Fruit fly (Drosophila melanogaster): ENCODE results near the gene Dyro.

Gene Dyro

dm6 chr3L:11286603-11287011 lies 9.1 kb downstream of the Dyro start (continued):
- no peak for TF ChIP-seq pho (GFP tag; optimal IDR thresholded peaks at IDR 0.05)
- no peak for TF ChIP-seq CG16813 (GFP tag; IDR thresholded peaks at IDR 0.05; ENCODE audit: partially characterized antibody)
- TF ChIP-seq sqz (GFP tag; optimal IDR thresholded peaks at IDR 0.05): no peak
- TF ChIP-seq chinmo (GFP tag; IDR thresholded peaks at IDR 0.05; ENCODE audit: partially characterized antibody): no peak
- no peak for TF ChIP-seq Usf (GFP tag; optimal IDR thresholded peaks at IDR 0.05)
- TF ChIP-seq chif (GFP tag; optimal IDR thresholded peaks at IDR 0.05): peak in 1 of 2 experiments; percentile 47
- no peak for TF ChIP-seq CG14710 (tag; optimal IDR thresholded peaks at IDR 0.05)
- TF ChIP-seq Nf-YA (GFP tag; IDR thresholded peaks at IDR 0.05): no peak
- TF ChIP-seq CG8944 (GFP tag; optimal IDR thresholded peaks at IDR 0.05): no peak
- no peak for TF ChIP-seq CG18262 (tag; optimal IDR thresholded peaks at IDR 0.05)
- TF ChIP-seq BEAF-32 (GFP tag; optimal IDR thresholded peaks at IDR 0.05): no peak
- no peak for TF ChIP-seq bbx (GFP tag; IDR thresholded peaks at IDR 0.05; ENCODE audit: partially characterized antibody)
- TF ChIP-seq CG13894 (tag; optimal IDR thresholded peaks at IDR 0.05): no peak
- TF ChIP-seq CG18619 (GFP tag; optimal IDR thresholded peaks at IDR 0.05): peak; percentile 49
- no peak for TF ChIP-seq bigmax (GFP tag; optimal IDR thresholded peaks at IDR 0.05)
- peak; percentile 35 for TF ChIP-seq CG15601 (tag; optimal IDR thresholded peaks at IDR 0.05)
- no peak for TF ChIP-seq CG7987 (GFP tag; optimal IDR thresholded peaks at IDR 0.05)
- peak; percentile 38; the same call in 1 of the 3 replicates for TF ChIP-seq CG6175 (GFP tag; IDR thresholded peaks at IDR 0.05)
- peak; percentile 37 for TF ChIP-seq tup (GFP tag; optimal IDR thresholded peaks at IDR 0.05)
- no peak for TF ChIP-seq ftz-f1 (GFP tag; optimal IDR thresholded peaks at IDR 0.05)
- no peak for TF ChIP-seq Dad (GFP tag; optimal IDR thresholded peaks at IDR 0.05)
- no peak for TF ChIP-seq Myb (GFP tag; optimal IDR thresholded peaks at IDR 0.05)
- no peak for TF ChIP-seq CG14965 (GFP tag; optimal IDR thresholded peaks at IDR 0.05; ENCODE audit: borderline replicate concordance)
- no peak for TF ChIP-seq Gug (GFP tag; IDR thresholded peaks at IDR 0.05)
- TF ChIP-seq croc (GFP tag; conservative IDR thresholded peaks at IDR 0.05): no peak
- TF ChIP-seq CG15073 (GFP tag; optimal IDR thresholded peaks at IDR 0.05): no peak
- TF ChIP-seq Dek (tag; optimal IDR thresholded peaks at IDR 0.05): no peak
- peak; percentile 12 for TF ChIP-seq Fer1 (GFP tag; optimal IDR thresholded peaks at IDR 0.05)
- TF ChIP-seq trem (tag; optimal IDR thresholded peaks at IDR 0.05): no peak
- no peak for TF ChIP-seq CG3065 (GFP tag; optimal IDR thresholded peaks at IDR 0.05)
- TF ChIP-seq sens (GFP tag): peak; percentile 71
- peak; percentile 1 for TF ChIP-seq CG2678 (tag; optimal IDR thresholded peaks at IDR 0.05)
- TF ChIP-seq kni (GFP tag; optimal IDR thresholded peaks at IDR 0.05): no peak
- TF ChIP-seq Pdp1 (GFP tag; optimal IDR thresholded peaks at IDR 0.05): no peak
- no peak for TF ChIP-seq ap (GFP tag; IDR thresholded peaks at IDR 0.05)
- TF ChIP-seq CG12391 (tag; optimal IDR thresholded peaks at IDR 0.05): no peak
- TF ChIP-seq sob (GFP tag; IDR thresholded peaks at IDR 0.05): no peak
- TF ChIP-seq GATAe (GFP tag; conservative IDR thresholded peaks at IDR 0.05): no peak
- TF ChIP-seq klu (GFP tag; IDR thresholded peaks at IDR 0.05): no peak
- no peak for TF ChIP-seq Chrac-16 (GFP tag; optimal IDR thresholded peaks at IDR 0.05)
- no peak for TF ChIP-seq salm (tag; optimal IDR thresholded peaks at IDR 0.05)
- TF ChIP-seq gcm2 (GFP tag; optimal IDR thresholded peaks at IDR 0.05): no peak
- no peak for TF ChIP-seq nom (GFP tag; optimal IDR thresholded peaks at IDR 0.05)
- no peak for TF ChIP-seq CG12744 (GFP tag; optimal IDR thresholded peaks at IDR 0.05)
- no peak for TF ChIP-seq lmd (GFP tag; IDR thresholded peaks at IDR 0.05)
- no peak for TF ChIP-seq toy (GFP tag; IDR thresholded peaks at IDR 0.05)
- TF ChIP-seq CG5180 (GFP tag; optimal IDR thresholded peaks at IDR 0.05): no peak
- no peak for TF ChIP-seq CG17612 (GFP tag; IDR thresholded peaks at IDR 0.05)
- no peak for TF ChIP-seq ems (GFP tag; optimal IDR thresholded peaks at IDR 0.05)
- TF ChIP-seq zen (tag; optimal IDR thresholded peaks at IDR 0.05): no peak
- no peak for TF ChIP-seq bowl (GFP tag; IDR thresholded peaks at IDR 0.05)

Measured in whole organism, embryonic.